Worm (Caenorhabditis elegans): ENCODE data around the gene F32F2.4.

DNA sequence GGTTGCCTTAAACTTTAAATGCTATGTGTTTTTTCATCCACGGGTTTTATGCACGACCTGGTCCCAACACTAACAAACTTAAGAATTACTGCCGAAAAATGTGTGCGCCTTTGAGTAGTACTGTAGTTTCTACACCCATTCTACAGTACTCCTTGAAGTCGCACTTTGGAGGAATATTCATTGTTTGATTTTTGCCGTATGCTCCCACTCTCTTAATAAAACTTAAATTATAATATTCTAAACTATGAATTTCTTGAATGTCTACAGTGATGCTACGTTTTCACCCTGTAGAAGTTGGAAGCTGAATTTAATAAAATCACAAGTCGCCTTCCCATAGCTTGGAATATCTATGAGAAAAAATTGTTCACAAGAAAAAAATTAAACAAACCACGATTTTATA lies 33.7 kb downstream of the F32F2.4 start:
- TF ChIP-seq flt-1 (GFP tag; IDR thresholded peaks at IDR 0.05) (no peak), med-1 (GFP tag; optimal IDR thresholded peaks at IDR 0.05; ENCODE audit: insufficient read depth) (no peak), tab-1 (GFP tag; IDR thresholded peaks at IDR 0.05) (no peak)
